Fruit fly (Drosophila melanogaster): ENCODE data around the gene CG4045.
A peak's percentile ranks its signal among the peaks of the same experiment; 100 is the strongest.

Gene CG4045

DNA sequence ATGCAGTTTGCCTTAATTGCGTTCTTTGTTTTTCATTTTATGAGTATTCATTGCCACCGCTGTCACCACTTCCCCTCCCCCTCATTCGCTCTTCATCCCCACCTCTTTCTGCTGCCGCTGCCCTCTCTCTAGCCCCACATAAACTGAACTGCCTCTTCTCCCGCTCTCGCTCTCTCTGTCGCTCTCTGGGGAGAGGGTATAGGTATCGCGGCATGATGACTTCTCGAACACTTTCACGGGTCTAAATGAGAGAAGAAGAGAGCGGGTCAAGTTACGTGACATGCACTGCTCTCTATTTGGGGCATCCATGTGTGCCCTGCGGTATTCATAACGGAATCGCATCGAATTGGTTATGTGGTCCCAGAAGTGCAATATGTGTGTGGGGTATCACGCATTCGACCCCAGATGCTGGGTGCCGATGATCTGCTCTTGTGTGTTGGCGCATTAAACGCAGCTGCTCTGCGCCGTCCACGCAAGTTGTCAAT lies 8.0 kb upstream of the CG4045 start (continued):
- TF ChIP-seq az2 (GFP tag; optimal IDR thresholded peaks at IDR 0.05) (peak; percentile 82), so (GFP tag; IDR thresholded peaks at IDR 0.05) (peak; percentile 92), CG6813 (GFP tag; optimal IDR thresholded peaks at IDR 0.05) (peak; percentile 66), slou (GFP tag; optimal IDR thresholded peaks at IDR 0.05) (peak; percentile 22), CG3407 (GFP tag; optimal IDR thresholded peaks at IDR 0.05) (peak; percentile 75), CG4730 (GFP tag; IDR thresholded peaks at IDR 0.05) (peak; percentile 81), tup (GFP tag; optimal IDR thresholded peaks at IDR 0.05) (peak; percentile 31), CG15011 (GFP tag; optimal IDR thresholded peaks at IDR 0.05) (peak; percentile 34), zfh2 (GFP tag; optimal IDR thresholded peaks at IDR 0.05) (peak; percentile 44), odd (GFP tag; optimal IDR thresholded peaks at IDR 0.05) (peak; percentile 63), p53 (GFP tag; optimal IDR thresholded peaks at IDR 0.05) (peak; percentile 22), CG8944 (GFP tag; optimal IDR thresholded peaks at IDR 0.05) (peak; percentile 87), CG17385 (GFP tag; optimal IDR thresholded peaks at IDR 0.05) (peak; percentile 78), abd-A (tag; optimal IDR thresholded peaks at IDR 0.05) (no peak), peb (GFP tag; IDR thresholded peaks at IDR 0.05) (peak; percentile 84), Trl (optimal IDR thresholded peaks at IDR 0.05) (peak; percentile 84 to 97), Trl (GFP tag; optimal IDR thresholded peaks at IDR 0.05) (peak; percentile 83), sim (GFP tag; IDR thresholded peaks at IDR 0.05) (peak; percentile 46; the same call in 1 of the 2 replicates), CG4404 (GFP tag; IDR thresholded peaks at IDR 0.05) (peak; percentile 67), dan (GFP tag; IDR thresholded peaks at IDR 0.05) (peak; percentile 42; the same call in 1 of the 2 replicates), CG4820 (GFP tag; optimal IDR thresholded peaks at IDR 0.05) (peak; percentile 78), gcm (GFP tag; optimal IDR thresholded peaks at IDR 0.05) (peak; percentile 78), psq (GFP tag; optimal IDR thresholded peaks at IDR 0.05) (peak; percentile 40), CG18262 (tag; optimal IDR thresholded peaks at IDR 0.05) (peak; percentile 83), crc (GFP tag; optimal IDR thresholded peaks at IDR 0.05) (peak; percentile 62), CG11696 (GFP tag; IDR thresholded peaks at IDR 0.05) (peak; percentile 69; the same call in 1 of the 2 replicates), nerfin-2 (GFP tag; IDR thresholded peaks at IDR 0.05; ENCODE audit: partially characterized antibody) (no peak), CG9215 (GFP tag; IDR thresholded peaks at IDR 0.05) (peak; percentile 50; the same call in 1 of the 2 replicates), CkIIα-i1 (GFP tag; IDR thresholded peaks at IDR 0.05) (no peak), gcm2 (GFP tag; optimal IDR thresholded peaks at IDR 0.05) (peak; percentile 32), CG18764 (GFP tag; optimal IDR thresholded peaks at IDR 0.05) (peak; percentile 72), CG13424 (tag; optimal IDR thresholded peaks at IDR 0.05) (peak; percentile 73), CG18619 (GFP tag; optimal IDR thresholded peaks at IDR 0.05) (peak; percentile 76), en (GFP tag; optimal IDR thresholded peaks at IDR 0.05) (peak; percentile 62), CG7928 (GFP tag; optimal IDR thresholded peaks at IDR 0.05) (peak; percentile 18), BEAF-32 (GFP tag; optimal IDR thresholded peaks at IDR 0.05) (no peak), CG13123 (GFP tag; optimal IDR thresholded peaks at IDR 0.05) (peak; percentile 27), Aef1 (GFP tag; IDR thresholded peaks at IDR 0.05) (peak; percentile 82), CG17829 (tag; optimal IDR thresholded peaks at IDR 0.05) (peak; percentile 82), emc (GFP tag; optimal IDR thresholded peaks at IDR 0.05) (peak; percentile 29), Scr (GFP tag; IDR thresholded peaks at IDR 0.05; ENCODE audit: partially characterized antibody) (peak; percentile 16; the same call in 1 of the 2 replicates), repo (GFP tag; optimal IDR thresholded peaks at IDR 0.05) (peak; percentile 69), oc (tag; optimal IDR thresholded peaks at IDR 0.05) (peak; percentile 84), Usf (GFP tag; optimal IDR thresholded peaks at IDR 0.05) (peak; percentile 48), CG42726 (GFP tag; IDR thresholded peaks at IDR 0.05; ENCODE audit: partially characterized antibody) (no peak), dimm (GFP tag; IDR thresholded peaks at IDR 0.05) (peak; percentile 55), prd (optimal IDR thresholded peaks at IDR 0.05) (no peak), prd (GFP tag; IDR thresholded peaks at IDR 0.05) (peak; percentile 91), ttk (GFP tag; IDR thresholded peaks at IDR 0.05) (peak; percentile 84), CG12236 (GFP tag; optimal IDR thresholded peaks at IDR 0.05) (peak; percentile 58), CG7357 (GFP tag; IDR thresholded peaks at IDR 0.05) (peak; percentile 76), CG5953 (GFP tag; IDR thresholded peaks at IDR 0.05) (peak; percentile 74)

All from whole organism, embryonic.